Fruit fly (Drosophila melanogaster): ENCODE data around the gene NetA.

DNA sequence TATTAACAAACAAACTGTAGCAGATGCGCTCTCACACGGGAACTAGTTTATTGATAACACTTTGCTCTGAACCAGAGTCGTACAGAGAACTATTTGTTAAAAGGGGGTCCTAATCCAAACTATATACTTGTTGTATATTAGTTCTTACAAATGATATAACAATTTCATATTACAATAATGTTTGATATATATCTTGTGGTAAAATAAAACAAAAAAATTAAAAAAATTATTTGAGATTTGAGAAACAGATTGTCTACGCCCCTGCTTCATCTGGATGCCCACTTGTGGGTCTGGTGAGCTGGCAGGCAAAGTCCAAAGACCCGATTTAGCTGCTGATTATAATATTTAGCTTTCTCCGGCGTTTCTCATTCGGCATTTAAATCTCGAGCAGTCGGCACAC lies 25.5 kb upstream of the NetA start, which contains the start of gene CG5321:
- TF ChIP-seq CTCF (optimal IDR thresholded peaks at IDR 0.05) (no peak), CG8478 (optimal IDR thresholded peaks at IDR 0.05) (no peak)
